Worm (Caenorhabditis elegans): ENCODE data around the gene sax-2.

DNA sequence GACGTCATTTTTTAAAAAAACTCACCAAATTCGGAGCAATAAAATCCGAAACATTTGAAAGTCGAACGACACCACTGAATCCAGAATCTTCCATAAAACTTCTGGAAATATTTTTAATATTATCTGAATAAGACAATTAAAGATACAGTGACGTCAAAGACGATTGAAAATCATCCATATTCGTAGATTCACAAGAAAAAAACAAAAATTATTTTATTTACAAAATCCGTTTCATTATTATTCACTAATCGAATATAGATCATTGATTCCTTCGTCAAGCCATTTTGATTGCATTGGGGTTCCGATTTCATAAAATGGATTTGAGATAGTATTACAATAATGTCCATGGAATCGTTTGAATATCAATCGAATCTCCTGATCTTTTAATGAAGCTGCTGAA is 49.2 kb downstream of the sax-2 start, which contains the start of gene oxy-4:
- no peak for TF ChIP-seq jun-1 (tag; optimal IDR thresholded peaks at IDR 0.05)
- no peak for TF ChIP-seq blmp-1 (tag; optimal IDR thresholded peaks at IDR 0.05)
- TF ChIP-seq nhr-237 (tag; optimal IDR thresholded peaks at IDR 0.05): no peak
- TF ChIP-seq fkh-10 (GFP tag; optimal IDR thresholded peaks at IDR 0.05): no peak
- no peak for TF ChIP-seq skn-1 (tag; optimal IDR thresholded peaks at IDR 0.05)
- TF ChIP-seq ama-1 (optimal IDR thresholded peaks at IDR 0.05): no peak
- no peak for TF ChIP-seq unc-62 (GFP tag; optimal IDR thresholded peaks at IDR 0.05)
- no peak for TF ChIP-seq tbx-2 (tag; optimal IDR thresholded peaks at IDR 0.05)

Data from whole organism, L1 larva.